Worm (Caenorhabditis elegans): Measurements from ENCODE around the gene F40A3.6.

DNA sequence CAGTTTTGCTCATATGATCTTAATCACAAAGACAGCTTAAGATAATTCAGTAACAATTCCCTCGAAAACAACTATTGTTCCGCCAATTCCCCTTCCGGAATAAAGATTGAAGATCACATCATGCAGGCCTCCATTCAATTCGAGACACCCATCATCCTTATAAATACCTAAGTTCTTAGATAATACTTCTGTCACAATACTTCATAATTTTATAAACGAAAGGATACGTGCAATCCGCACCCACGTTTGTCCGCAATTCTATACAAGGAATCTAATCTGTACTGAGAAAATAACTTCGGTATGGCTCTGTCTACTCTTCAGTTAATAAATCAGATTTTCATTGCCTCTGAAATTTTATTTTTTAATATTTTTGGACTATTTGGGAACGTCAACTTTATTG, 35.0 kb upstream of the F40A3.6 start, which contains the start of gene srsx-5:
- TF ChIP-seq lin-26 (GFP tag; IDR thresholded peaks at IDR 0.05) (no peak), pha-4 (tag; optimal IDR thresholded peaks at IDR 0.05) (no peak), zfh-2 (GFP tag; conservative IDR thresholded peaks at IDR 0.05) (no peak), sdz-38 (tag; optimal IDR thresholded peaks at IDR 0.05) (no peak), C17E4.6 (GFP tag; IDR thresholded peaks at IDR 0.05) (no peak), ztf-18 (tag; optimal IDR thresholded peaks at IDR 0.05) (no peak), somi-1 (GFP tag; optimal IDR thresholded peaks at IDR 0.05) (no peak)
